Fruit fly (Drosophila melanogaster) whole organism, embryonic: ENCODE results near the gene UbcE2H.

Experiments used
- B-H2 ChIP-seq: fragments of 200-800 bp; sonication (Bioruptor generic); optimal IDR thresholded peaks from 2 replicates; lab custom pipeline; 2018; ENCODE audit warnings: missing biosample characterization, mild to moderate bottlenecking, missing genetic modification characterization
- CG10321 ChIP-seq: fragments of 200-800 bp; sonication (Bioruptor generic); IDR thresholded peaks from 2 replicates; pipeline ENCODE4 v1.3.6; 2022; ENCODE audit warnings: missing biosample characterization, missing genetic modification characterization
- CG10431 ChIP-seq: fragments of 200-800 bp; sonication (Bioruptor generic); optimal IDR thresholded peaks from 3 replicates; lab custom pipeline; 2018; ENCODE audit warnings: missing biosample characterization, mild to moderate bottlenecking, missing genetic modification characterization
- CG10979 ChIP-seq: fragments of 200-800 bp; sonication (Bioruptor generic); optimal IDR thresholded peaks from 2 replicates; lab custom pipeline; 2018; ENCODE audit warnings: missing biosample characterization, mild to moderate bottlenecking, missing genetic modification characterization, moderate library complexity
- CG11696 ChIP-seq: fragments of 200-800 bp; sonication (Bioruptor generic); IDR thresholded peaks from 2 replicates; pipeline ENCODE4 v1.3.6; 2022; ENCODE audit warnings: missing biosample characterization, missing genetic modification characterization
- CG1233 ChIP-seq: fragments of 200-800 bp; sonication (Bioruptor generic); optimal IDR thresholded peaks from 4 replicates; lab custom pipeline; 2018; ENCODE audit warnings: missing biosample characterization, mild to moderate bottlenecking, missing genetic modification characterization
- CG12659 ChIP-seq: fragments of 200-800 bp; sonication (Bioruptor generic); optimal IDR thresholded peaks from 3 replicates; lab custom pipeline; 2017; ENCODE audit warnings: mild to moderate bottlenecking, missing biosample characterization, missing genetic modification reagents, missing genetic modification characterization
- CG14667 ChIP-seq: fragments of 200-800 bp; sonication (Bioruptor generic); IDR thresholded peaks from 2 replicates; pipeline ENCODE4 v1.3.6; 2022; ENCODE audit warnings: missing biosample characterization, missing genetic modification characterization
- CG17802 ChIP-seq: fragments of 200-800 bp; sonication (Bioruptor generic); optimal IDR thresholded peaks from 2 replicates; lab custom pipeline; 2018; ENCODE audit warnings: missing biosample characterization, mild to moderate bottlenecking, missing genetic modification characterization, moderate library complexity
- CG30020 ChIP-seq: fragments of 200-800 bp; optimal IDR thresholded peaks from 2 replicates; lab custom pipeline; 2019; ENCODE audit warnings: missing biosample characterization, mild to moderate bottlenecking, missing genetic modification characterization, moderate library complexity
- CG30403 ChIP-seq: fragments of 200-800 bp; sonication (Bioruptor generic); optimal IDR thresholded peaks from 3 replicates; lab custom pipeline; 2016; ENCODE audit warnings: missing biosample characterization, missing genetic modification characterization
- CG3163 ChIP-seq: fragments of 200-800 bp; sonication (Bioruptor generic); optimal IDR thresholded peaks from 3 replicates; lab custom pipeline; 2016; ENCODE audit warnings: missing biosample characterization, missing genetic modification characterization
- CG33557 ChIP-seq: fragments of 200-800 bp; sonication (Bioruptor generic); optimal IDR thresholded peaks from 2 replicates; lab custom pipeline; 2019; ENCODE audit warnings: missing biosample characterization, mild to moderate bottlenecking, missing genetic modification characterization, moderate library complexity
- CG34224 ChIP-seq: fragments of 200-800 bp; sonication (Bioruptor generic); IDR thresholded peaks from 3 replicates; pipeline ENCODE4 v1.3.6; 2022; ENCODE audit warnings: missing biosample characterization, missing genetic modification characterization; ENCODE audit not compliant: partially characterized antibody
- CG7271 ChIP-seq: fragments of 200-800 bp; sonication (Bioruptor generic); optimal IDR thresholded peaks from 2 replicates; lab custom pipeline; 2018; ENCODE audit warnings: missing biosample characterization, mild to moderate bottlenecking, missing genetic modification characterization, moderate library complexity
- CG8290 ChIP-seq, 3 experiments: fragments of 200-800 bp; sonication (Bioruptor generic); optimal IDR thresholded peaks; 2 replicates each; lab custom pipeline; 2016 to 2019; ENCODE audit warnings: missing biosample characterization in 3 of 3, missing genetic modification characterization in 3 of 3, mild to moderate bottlenecking in 2 of 3, moderate library complexity in 1 of 3
- CG8944 ChIP-seq: fragments of 200-800 bp; sonication (Bioruptor generic); optimal IDR thresholded peaks from 3 replicates; lab custom pipeline; 2016; ENCODE audit warnings: missing biosample characterization, missing genetic modification characterization
- CTCF ChIP-seq: fragments of 200-800 bp; sonication (Bioruptor generic); optimal IDR thresholded peaks from 2 replicates; lab custom pipeline; 2017; ENCODE audit warnings: missing biosample characterization, mild to moderate bottlenecking, missing genetic modification characterization, moderate library complexity
- Dfd ChIP-seq, 2 experiments: fragments of >200 bp; optimal IDR thresholded peaks; 2 replicates each; lab custom pipeline; 2017; ENCODE audit warnings: missing biosample characterization in 2 of 2, missing genetic modification characterization in 2 of 2
- Dp ChIP-seq: fragments of 200-800 bp; sonication (Bioruptor generic); optimal IDR thresholded peaks from 2 replicates; lab custom pipeline; 2018; ENCODE audit warnings: missing biosample characterization, mild to moderate bottlenecking, missing genetic modification characterization, moderate library complexity
- Gsc ChIP-seq: fragments of 200-800 bp; sonication (Bioruptor generic); IDR thresholded peaks from 2 replicates; pipeline ENCODE4 v1.3.6; 2022; ENCODE audit warnings: missing biosample characterization, missing genetic modification characterization
- Gug ChIP-seq: fragments of 200-800 bp; sonication (Bioruptor generic); IDR thresholded peaks from 4 replicates; pipeline ENCODE4 v1.3.6; 2022; ENCODE audit warnings: missing biosample characterization, missing genetic modification characterization
- H2.0 ChIP-seq: fragments of 200-800 bp; sonication (Bioruptor generic); IDR thresholded peaks from 2 replicates; pipeline ENCODE4 v1.3.6; 2022; ENCODE audit warnings: missing biosample characterization, missing genetic modification characterization
- HmgD ChIP-seq: fragments of 200-800 bp; sonication (Bioruptor generic); optimal IDR thresholded peaks from 3 replicates; lab custom pipeline; 2016; ENCODE audit warnings: missing biosample characterization, missing genetic modification characterization
- Hmr ChIP-seq: fragments of 200-800 bp; sonication (Bioruptor generic); optimal IDR thresholded peaks from 3 replicates; lab custom pipeline; 2017; ENCODE audit warnings: mild to moderate bottlenecking, missing biosample characterization, missing genetic modification reagents, missing genetic modification characterization
- Hr3 ChIP-seq: fragments of 200-800 bp; sonication (Bioruptor generic); optimal IDR thresholded peaks from 3 replicates; lab custom pipeline; 2016; ENCODE audit warnings: missing biosample characterization, missing genetic modification characterization
- Lhr ChIP-seq: fragments of 200-800 bp; sonication (Bioruptor generic); optimal IDR thresholded peaks from 3 replicates; lab custom pipeline; 2017; ENCODE audit warnings: mild to moderate bottlenecking, missing biosample characterization, missing genetic modification reagents, missing genetic modification characterization
- MESR4 ChIP-seq: fragments of 200-800 bp; sonication (Bioruptor generic); optimal IDR thresholded peaks from 2 replicates; lab custom pipeline; 2018; ENCODE audit warnings: missing biosample characterization, mild to moderate bottlenecking, missing genetic modification characterization, moderate library complexity
- Six4 ChIP-seq: fragments of 200-800 bp; sonication (Bioruptor generic); optimal IDR thresholded peaks from 2 replicates; lab custom pipeline; 2016; ENCODE audit warnings: missing biosample characterization, missing genetic modification characterization
- abd-A ChIP-seq: fragments of 200-800 bp; sonication (Bioruptor generic); optimal IDR thresholded peaks from 3 replicates; lab custom pipeline; 2019; ENCODE audit warnings: missing biosample characterization, mild to moderate bottlenecking, missing genetic modification characterization, moderate library complexity
- al ChIP-seq: fragments of 200-800 bp; sonication (Bioruptor generic); IDR thresholded peaks from 2 replicates; pipeline ENCODE4 v1.3.6; 2022; ENCODE audit warnings: missing biosample characterization, missing genetic modification characterization
- amos ChIP-seq: fragments of 200-800 bp; sonication (Bioruptor generic); IDR thresholded peaks from 2 replicates; pipeline ENCODE4 v1.3.6; 2022; ENCODE audit warnings: missing biosample characterization, missing genetic modification characterization; ENCODE audit not compliant: partially characterized antibody
- disco-r ChIP-seq: fragments of 200-800 bp; sonication (Bioruptor generic); optimal IDR thresholded peaks from 2 replicates; lab custom pipeline; 2016; ENCODE audit warnings: missing biosample characterization, missing genetic modification characterization
- dysf ChIP-seq: fragments of 200-800 bp; sonication (Bioruptor generic); IDR thresholded peaks from 3 replicates; pipeline ENCODE4 v1.3.6; 2022; ENCODE audit warnings: missing biosample characterization, missing genetic modification characterization
- en ChIP-seq: fragments of 200-800 bp; sonication (Bioruptor generic); optimal IDR thresholded peaks from 2 replicates; lab custom pipeline; 2016; ENCODE audit warnings: missing biosample characterization, missing genetic modification characterization
- exex ChIP-seq: fragments of 200-800 bp; sonication (Bioruptor generic); optimal IDR thresholded peaks from 4 replicates; lab custom pipeline; 2018; ENCODE audit warnings: missing biosample characterization, mild to moderate bottlenecking, missing genetic modification characterization, moderate library complexity
- eyg ChIP-seq: fragments of 200-800 bp; sonication (Bioruptor generic); optimal IDR thresholded peaks from 3 replicates; lab custom pipeline; 2016; ENCODE audit warnings: missing biosample characterization, missing genetic modification characterization
- fru ChIP-seq: fragments of >200 bp; optimal IDR thresholded peaks from 2 replicates; lab custom pipeline; 2017
- grau ChIP-seq: fragments of 200-800 bp; optimal IDR thresholded peaks from 3 replicates; lab custom pipeline; 2019; ENCODE audit warnings: missing biosample characterization, mild to moderate bottlenecking, missing genetic modification characterization, moderate library complexity
- gro ChIP-seq: fragments of 200-800 bp; sonication (Bioruptor generic); optimal IDR thresholded peaks from 2 replicates; lab custom pipeline; 2016; ENCODE audit warnings: missing biosample characterization, missing genetic modification characterization
- gt ChIP-seq: fragments of 200-800 bp; sonication (Bioruptor generic); IDR thresholded peaks from 2 replicates; pipeline ENCODE4 v1.3.6; 2022; ENCODE audit warnings: missing biosample characterization, missing genetic modification characterization
- her ChIP-seq: fragments of 200-800 bp; sonication (Bioruptor generic); optimal IDR thresholded peaks from 2 replicates; lab custom pipeline; 2016; ENCODE audit warnings: missing biosample characterization, missing genetic modification characterization
- insv ChIP-seq, 2 experiments: fragments of 200-800 bp; sonication (Bioruptor generic); optimal IDR thresholded peaks; 3 replicates each; lab custom pipeline; 2016 to 2018; ENCODE audit warnings: missing biosample characterization in 2 of 2, missing genetic modification characterization in 2 of 2
- lab ChIP-seq: fragments of 200-800 bp; sonication (Bioruptor generic); optimal IDR thresholded peaks from 3 replicates; lab custom pipeline; 2017; ENCODE audit warnings: missing biosample characterization, missing genetic modification characterization, mild to moderate bottlenecking, moderate library complexity, missing genetic modification reagents
- oc ChIP-seq: fragments of 200-800 bp; sonication (Bioruptor generic); optimal IDR thresholded peaks from 2 replicates; lab custom pipeline; 2018; ENCODE audit warnings: missing biosample characterization, mild to moderate bottlenecking, missing genetic modification characterization, moderate library complexity
- onecut ChIP-seq: fragments of 200-800 bp; sonication (Bioruptor generic); IDR thresholded peaks from 2 replicates; pipeline ENCODE4 v1.3.6; 2022; ENCODE audit warnings: missing biosample characterization, missing genetic modification characterization
- otp ChIP-seq: fragments of 200-800 bp; sonication (Bioruptor generic); IDR thresholded peaks from 3 replicates; pipeline ENCODE4, ENCODE4 v1.3.6; 2022; ENCODE audit warnings: missing biosample characterization, missing genetic modification characterization
- pum ChIP-seq: fragments of 200-800 bp; sonication (Bioruptor generic); optimal IDR thresholded peaks from 2 replicates; lab custom pipeline; 2016; ENCODE audit warnings: missing biosample characterization, missing genetic modification characterization
- slp2 ChIP-seq: fragments of 200-800 bp; sonication (Bioruptor generic); optimal IDR thresholded peaks from 2 replicates; lab custom pipeline; 2016; ENCODE audit warnings: missing biosample characterization, missing genetic modification characterization
- vvl ChIP-seq: fragments of 200-800 bp; sonication (Bioruptor generic); IDR thresholded peaks from 2 replicates; pipeline ENCODE4 v1.3.6; 2022; ENCODE audit warnings: missing biosample characterization, missing genetic modification characterization
- wdn ChIP-seq: fragments of 200-800 bp; sonication (Bioruptor generic); IDR thresholded peaks from 2 replicates; pipeline ENCODE4 v1.3.6; 2022; ENCODE audit warnings: missing biosample characterization, missing genetic modification characterization

Gene UbcE2H

DNA sequence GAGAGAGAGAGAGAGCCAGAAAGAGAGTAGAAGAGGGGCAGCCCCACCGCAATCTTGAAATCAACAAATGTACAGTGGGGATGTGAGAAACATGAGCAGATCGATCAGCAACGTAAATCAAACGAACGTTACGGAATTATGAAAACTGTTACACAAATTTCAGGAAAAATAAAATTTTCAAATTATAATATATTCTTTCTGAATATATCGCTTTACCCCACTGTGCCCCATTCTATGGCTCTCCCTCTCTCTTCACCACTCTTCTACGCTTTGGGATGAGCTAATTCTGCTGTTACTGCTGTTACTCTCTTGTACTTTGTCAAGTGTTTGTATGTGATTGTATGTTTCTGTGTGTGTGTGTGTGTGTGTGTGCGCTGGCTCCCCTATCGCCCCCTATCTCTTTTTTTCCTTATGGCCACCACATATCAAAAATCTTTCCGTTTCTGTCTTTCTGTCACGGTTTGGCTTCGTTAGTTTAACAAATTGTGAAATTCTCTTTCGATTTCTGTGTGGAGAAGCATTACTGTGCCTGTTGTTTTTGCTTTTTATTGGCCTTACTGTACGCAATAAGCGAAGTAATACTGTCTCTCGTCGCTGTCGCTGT lies 2.7 kb downstream of the UbcE2H start (continued):
- TF ChIP-seq amos (GFP tag; lab: Robert Waterston, UW) (no peak), Hr3 (GFP tag; lab: Kevin White, UChicago) (peak; percentile 93), insv (GFP tag; optimal IDR thresholded peaks at IDR 0.05; lab: Kevin White, UChicago) (peak in 1 of 2 experiments; percentile 15), disco-r (GFP tag; lab: Kevin White, UChicago) (peak; percentile 67), Dfd (GFP tag; optimal IDR thresholded peaks at IDR 0.05; lab: Kevin White, UChicago) (peak in 1 of 2 experiments; percentile 64), onecut (GFP tag; lab: Robert Waterston, UW) (peak; percentile 95), eyg (GFP tag; lab: Kevin White, UChicago) (peak; percentile 57), dysf (GFP tag; lab: Robert Waterston, UW) (peak; percentile 99), Gsc (GFP tag; lab: Robert Waterston, UW) (peak; percentile 91), CG14667 (GFP tag; lab: Robert Waterston, UW) (peak; percentile 97), pum (GFP tag; lab: Kevin White, UChicago) (peak; percentile 80), CG11696 (GFP tag; lab: Robert Waterston, UW) (peak; percentile 96), gro (GFP tag; lab: Kevin White, UChicago) (peak; percentile 90), lab (GFP tag; lab: Kevin White, UChicago) (peak; percentile 99), Gug (GFP tag; lab: Robert Waterston, UW) (peak; percentile 96), CG8944 (GFP tag; lab: Kevin White, UChicago) (peak; percentile 75), CG30403 (GFP tag; lab: Kevin White, UChicago) (peak; percentile 96), Lhr (peak; percentile 78), CG17802 (tag; lab: Kevin White, UChicago) (peak; percentile 83), CG10321 (peak; percentile 86), CG10979 (tag; lab: Kevin White, UChicago) (peak; percentile 95), wdn (peak; percentile 97), vvl (peak; percentile 99), B-H2 (GFP tag; lab: Kevin White, UChicago) (peak; percentile 64), fru (lab: Kevin White, UChicago) (no peak), CG30020 (tag; lab: Kevin White, UChicago) (peak; percentile 57), CG12659 (GFP tag; lab: Kevin White, UChicago) (peak; percentile 97), al (GFP tag; lab: Robert Waterston, UW) (peak; percentile 96), exex (tag; lab: Kevin White, UChicago) (peak; percentile 81), CG33557 (GFP tag; lab: Kevin White, UChicago) (peak; percentile 68), CG34224 (peak; percentile 67; the same call in 2 of the 3 replicates), gt (GFP tag; lab: Robert Waterston, UW) (peak; percentile 87), her (GFP tag; lab: Kevin White, UChicago) (peak; percentile 79), H2.0 (GFP tag; lab: Robert Waterston, UW) (peak; percentile 99), CTCF (GFP tag; lab: Kevin White, UChicago) (peak; percentile 68), slp2 (GFP tag; lab: Kevin White, UChicago) (peak; percentile 74), CG3163 (GFP tag; lab: Kevin White, UChicago) (peak; percentile 65), Hmr (GFP tag; lab: Kevin White, UChicago) (peak; percentile 98), Dp (peak; percentile 12), otp (GFP tag; lab: Robert Waterston, UW) (peak; percentile 99), CG7271 (tag; lab: Kevin White, UChicago) (peak; percentile 71), CG1233 (peak; percentile 94), CG10431 (GFP tag; lab: Kevin White, UChicago) (peak; percentile 84), Six4 (peak; percentile 93), en (GFP tag; lab: Kevin White, UChicago) (peak; percentile 76), CG8290 (GFP tag; optimal IDR thresholded peaks at IDR 0.05; lab: Kevin White, UChicago) (peak; percentile 70), CG8290 (tag; optimal IDR thresholded peaks at IDR 0.05; lab: Kevin White, UChicago) (peak; percentile 35 to 92), MESR4 (GFP tag; lab: Kevin White, UChicago) (peak; percentile 42), HmgD (peak; percentile 32), grau (tag; lab: Kevin White, UChicago) (peak; percentile 97), oc (tag; lab: Kevin White, UChicago) (peak; percentile 97), abd-A (tag; lab: Kevin White, UChicago) (peak; percentile 82)
